Worm (Caenorhabditis elegans) whole organism, mixed stage, embryonic: Measurements from ENCODE around the gene F32H5.4.

ENCODE experiments used
- bed-3 ChIP-seq: fragments of 200-800 bp; sonication (Bioruptor generic); optimal IDR thresholded peaks from 3 replicates; lab custom pipeline; 2018; ENCODE audit warnings: mild to moderate bottlenecking, missing genetic modification characterization, moderate library complexity, missing compliant biosample characterization
- ceh-43 ChIP-seq: fragments of 200-800 bp; sonication (Bioruptor generic); optimal IDR thresholded peaks from 2 replicates; lab custom pipeline; 2018; ENCODE audit warnings: mild to moderate bottlenecking, missing genetic modification characterization, moderate library complexity, missing compliant biosample characterization
- drap-1 ChIP-seq: fragments of 200-800 bp; sonication (Bioruptor generic); optimal IDR thresholded peaks from 3 replicates; lab custom pipeline; 2018; ENCODE audit warnings: mild to moderate bottlenecking, missing genetic modification characterization, missing compliant biosample characterization
- elt-3 ChIP-seq: fragments of 150-350 bp; optimal IDR thresholded peaks from 2 replicates; lab custom pipeline; 2014; ENCODE audit warnings: missing biosample characterization, missing genetic modification characterization
- mls-2 ChIP-seq: sonication (generic microtip); optimal IDR thresholded peaks from 2 replicates; lab custom pipeline; 2016; ENCODE audit warnings: mild to moderate bottlenecking, missing genetic modification characterization, moderate library complexity, missing compliant biosample characterization
- nhr-76 ChIP-seq: sonication (generic microtip); optimal IDR thresholded peaks from 2 replicates; lab custom pipeline; 2017; ENCODE audit warnings: missing biosample characterization, missing genetic modification characterization
- pha-4 ChIP-seq: fragments of 150-350 bp; optimal IDR thresholded peaks from 2 replicates; lab custom pipeline; 2018; ENCODE audit warnings: missing biosample characterization, missing genetic modification reagents, missing genetic modification characterization
- sptf-1 ChIP-seq: sonication (generic microtip); optimal IDR thresholded peaks from 2 replicates; lab custom pipeline; 2017; ENCODE audit warnings: mild to moderate bottlenecking, missing genetic modification characterization, moderate library complexity, missing compliant biosample characterization
- unc-39 ChIP-seq: fragments of 150-350 bp; optimal IDR thresholded peaks from 2 replicates; lab custom pipeline; 2014; ENCODE audit warnings: missing biosample characterization, missing genetic modification characterization
- unc-62 ChIP-seq: fragments of 150-350 bp; optimal IDR thresholded peaks from 2 replicates; lab custom pipeline; 2014; ENCODE audit warnings: missing biosample characterization, missing genetic modification reagents, missing genetic modification characterization
- ztf-11 ChIP-seq: fragments of 150-350 bp; optimal IDR thresholded peaks from 2 replicates; lab custom pipeline; 2014; ENCODE audit warnings: missing biosample characterization, missing genetic modification characterization

- TF ChIP-seq sptf-1 (tag; lab: Kevin White, UChicago) (no peak), drap-1 (no peak), mls-2 (tag; lab: Kevin White, UChicago) (no peak), ceh-43 (GFP tag; lab: Kevin White, UChicago) (no peak), pha-4 (tag; lab: Kevin White, UChicago) (no peak), elt-3 (tag; lab: Kevin White, UChicago) (no peak), unc-62 (GFP tag; lab: Kevin White, UChicago) (no peak), unc-39 (tag; lab: Kevin White, UChicago) (no peak), bed-3 (GFP tag; lab: Kevin White, UChicago) (no peak), ztf-11 (tag; lab: Kevin White, UChicago) (no peak), nhr-76 (tag; lab: Kevin White, UChicago) (no peak)
Observed at ce11 chrV:13367024-13367423, 6.7 kb downstream of the F32H5.4 start, which contains the start of gene srx-125.
